Fruit fly (Drosophila melanogaster) whole organism, prepupa: ENCODE measurements around the gene Sfp24C1.

Experiments used
- CG10631 ChIP-seq: fragments of 200-800 bp; sonication (Bioruptor generic); optimal IDR thresholded peaks from 2 replicates; lab custom pipeline; 2016; ENCODE audit warnings: missing biosample characterization, missing genetic modification characterization
- CG11762 ChIP-seq: fragments of 200-800 bp; sonication (Bioruptor generic); optimal IDR thresholded peaks from 3 replicates; lab custom pipeline; 2016; ENCODE audit warnings: missing biosample characterization, missing genetic modification characterization; ENCODE audit not compliant: insufficient read depth
- CG11902 ChIP-seq: fragments of 200-800 bp; sonication (Bioruptor generic); optimal IDR thresholded peaks from 3 replicates; lab custom pipeline; 2016; ENCODE audit warnings: missing biosample characterization, missing genetic modification characterization
- CG16779 ChIP-seq: fragments of 200-800 bp; sonication (Bioruptor generic); optimal IDR thresholded peaks from 3 replicates; lab custom pipeline; 2017; ENCODE audit warnings: missing biosample characterization, mild to moderate bottlenecking, missing genetic modification characterization
- CG3032 ChIP-seq: fragments of 200-800 bp; optimal IDR thresholded peaks from 2 replicates; lab custom pipeline; 2019; ENCODE audit warnings: missing biosample characterization, mild to moderate bottlenecking, missing genetic modification characterization, moderate library complexity
- CG31627 ChIP-seq: fragments of 200-800 bp; sonication (Bioruptor generic); optimal IDR thresholded peaks from 3 replicates; lab custom pipeline; 2016; ENCODE audit warnings: missing biosample characterization, missing genetic modification characterization
- CG34406 ChIP-seq: fragments of 200-800 bp; sonication (Bioruptor generic); optimal IDR thresholded peaks from 3 replicates; lab custom pipeline; 2016; ENCODE audit warnings: missing biosample characterization, missing genetic modification characterization
- CG3919 ChIP-seq: fragments of 200-800 bp; sonication (Bioruptor generic); optimal IDR thresholded peaks from 3 replicates; lab custom pipeline; 2016; ENCODE audit warnings: missing biosample characterization, missing genetic modification characterization
- CG4318 ChIP-seq: fragments of 200-800 bp; sonication (Bioruptor generic); optimal IDR thresholded peaks from 3 replicates; lab custom pipeline; 2017; ENCODE audit warnings: missing biosample characterization, mild to moderate bottlenecking, missing genetic modification characterization
- CG6163 ChIP-seq: fragments of 200-800 bp; sonication (Bioruptor generic); IDR thresholded peaks from 3 replicates; pipeline ENCODE4 v1.3.6; 2022; ENCODE audit warnings: missing biosample characterization, missing genetic modification characterization
- CG6276 ChIP-seq: fragments of 200-800 bp; sonication (Bioruptor generic); optimal IDR thresholded peaks from 2 replicates; lab custom pipeline; 2017; ENCODE audit warnings: missing biosample characterization, mild to moderate bottlenecking, missing genetic modification characterization
- CG6792 ChIP-seq: fragments of 200-800 bp; sonication (Bioruptor generic); optimal IDR thresholded peaks from 3 replicates; lab custom pipeline; 2016; ENCODE audit warnings: missing biosample characterization, missing genetic modification characterization
- CG8319 ChIP-seq: fragments of 200-800 bp; sonication (Bioruptor generic); optimal IDR thresholded peaks from 3 replicates; lab custom pipeline; 2016; ENCODE audit warnings: missing biosample characterization, missing genetic modification characterization
- CG9139 ChIP-seq: fragments of 200-800 bp; sonication (Bioruptor generic); optimal IDR thresholded peaks from 3 replicates; lab custom pipeline; 2017; ENCODE audit warnings: missing biosample characterization, mild to moderate bottlenecking, missing genetic modification characterization
- Eip78C ChIP-seq: fragments of 200-800 bp; sonication (Bioruptor generic); peaks from one replicate; lab custom pipeline; 2016; ENCODE audit warnings: missing biosample characterization, missing genetic modification characterization
- Eip93F ChIP-seq: fragments of 200-800 bp; sonication (Bioruptor generic); optimal IDR thresholded peaks from 2 replicates; lab custom pipeline; 2016; ENCODE audit warnings: missing biosample characterization, mild to moderate bottlenecking, missing genetic modification characterization
- Gug ChIP-seq: fragments of 200-800 bp; sonication (Bioruptor generic); IDR thresholded peaks from 2 replicates; pipeline ENCODE4 v1.3.6; 2022; ENCODE audit warnings: missing biosample characterization, missing genetic modification characterization
- Lpt ChIP-seq: fragments of 200-800 bp; sonication (Bioruptor generic); optimal IDR thresholded peaks from 3 replicates; lab custom pipeline; 2016; ENCODE audit warnings: missing biosample characterization, missing genetic modification characterization
- OdsH ChIP-seq: fragments of 200-800 bp; sonication (Bioruptor generic); optimal IDR thresholded peaks from 3 replicates; lab custom pipeline; 2016; ENCODE audit warnings: missing biosample characterization, missing genetic modification characterization
- Smox ChIP-seq: fragments of 200-800 bp; sonication (Bioruptor generic); optimal IDR thresholded peaks from 3 replicates; lab custom pipeline; 2016; ENCODE audit warnings: missing biosample characterization, missing genetic modification characterization
- Sox102F ChIP-seq: fragments of 200-800 bp; sonication (Bioruptor generic); optimal IDR thresholded peaks from 2 replicates; lab custom pipeline; 2016; ENCODE audit warnings: missing biosample characterization, mild to moderate bottlenecking, missing genetic modification characterization
- Sox14 ChIP-seq: fragments of 200-800 bp; sonication (Bioruptor generic); optimal IDR thresholded peaks from 3 replicates; lab custom pipeline; 2016; ENCODE audit warnings: missing biosample characterization, missing genetic modification characterization
- achi ChIP-seq: fragments of 200-800 bp; sonication (Bioruptor generic); optimal IDR thresholded peaks from 3 replicates; lab custom pipeline; 2016; ENCODE audit warnings: missing biosample characterization, missing genetic modification characterization
- acj6 ChIP-seq: fragments of 200-800 bp; sonication (Bioruptor generic); optimal IDR thresholded peaks from 3 replicates; lab custom pipeline; 2016; ENCODE audit warnings: missing biosample characterization, missing genetic modification characterization
- eg ChIP-seq: fragments of 200-800 bp; sonication (Bioruptor generic); IDR thresholded peaks from 3 replicates; pipeline ENCODE4 v1.3.6; 2022; ENCODE audit warnings: missing biosample characterization, missing genetic modification characterization
- esn ChIP-seq: fragments of 200-800 bp; sonication (Bioruptor generic); optimal IDR thresholded peaks from 2 replicates; lab custom pipeline; 2016; ENCODE audit warnings: missing biosample characterization, mild to moderate bottlenecking, missing genetic modification characterization, moderate library complexity
- fd59A ChIP-seq: fragments of 200-800 bp; sonication (Bioruptor generic); optimal IDR thresholded peaks from 2 replicates; lab custom pipeline; 2017; ENCODE audit warnings: missing biosample characterization, mild to moderate bottlenecking, missing genetic modification characterization, missing genetic modification reagents
- lz ChIP-seq: fragments of 200-800 bp; sonication (Bioruptor generic); optimal IDR thresholded peaks from 3 replicates; lab custom pipeline; 2016; ENCODE audit warnings: missing biosample characterization, missing genetic modification characterization
- salr ChIP-seq, 2 experiments: fragments of 200-800 bp; sonication (Bioruptor generic); optimal IDR thresholded peaks; 3 replicates each; lab custom pipeline; 2016 to 2018; ENCODE audit warnings: missing biosample characterization in 2 of 2, missing genetic modification characterization in 2 of 2, mild to moderate bottlenecking in 1 of 2
- spab ChIP-seq: fragments of 200-800 bp; sonication (Bioruptor generic); optimal IDR thresholded peaks from 2 replicates; lab custom pipeline; 2017; ENCODE audit warnings: missing biosample characterization, mild to moderate bottlenecking, missing genetic modification characterization, missing genetic modification reagents
- ss ChIP-seq, 2 experiments: fragments of 200-800 bp; sonication (Bioruptor generic); optimal IDR thresholded peaks; 2 replicates in 1 of 2; 3 replicates in 1 of 2; lab custom pipeline; 2017 to 2018; ENCODE audit warnings: mild to moderate bottlenecking in 2 of 2, missing biosample characterization in 2 of 2, missing genetic modification characterization in 2 of 2, moderate library complexity in 1 of 2
- svp ChIP-seq: fragments of 200-800 bp; sonication (Bioruptor generic); peaks from one replicate; lab custom pipeline; 2016; ENCODE audit warnings: missing biosample characterization, missing genetic modification characterization
- topi ChIP-seq: fragments of 200-800 bp; sonication (Bioruptor generic); optimal IDR thresholded peaks from 3 replicates; lab custom pipeline; 2016; ENCODE audit warnings: missing biosample characterization, missing genetic modification characterization
- vri ChIP-seq: fragments of 200-800 bp; sonication (Bioruptor generic); optimal IDR thresholded peaks from 3 replicates; lab custom pipeline; 2016; ENCODE audit warnings: missing biosample characterization, mild to moderate bottlenecking, missing genetic modification characterization

Gene Sfp24C1

dm6 chr2L:3697772-3698171 is 2.7 kb upstream of the Sfp24C1 start, which contains the start of gene CG3604:
TSS of gene CG3604 (minus strand) at chr2L:3697872.
- TF ChIP-seq salr (GFP tag; optimal IDR thresholded peaks at IDR 0.05; lab: Kevin White, UChicago) (no peak), CG11902 (GFP tag; lab: Kevin White, UChicago) (no peak), ss (GFP tag; optimal IDR thresholded peaks at IDR 0.05; lab: Kevin White, UChicago) (no peak), CG4318 (no peak), svp (peak; percentile 33), Lpt (GFP tag; lab: Kevin White, UChicago) (no peak)

dm6 chr2L:3698992-3699514 is 1.4 kb upstream of the Sfp24C1 start, which contains the start of the genes CG10031 and CG42464:
TSS of gene CG10031 (minus strand) at chr2L:3699092.
TSS of gene CG42464 (plus strand) at chr2L:3699464.
- TF ChIP-seq CG11902 (GFP tag; lab: Kevin White, UChicago) (no peak), Eip78C (GFP tag; lab: Kevin White, UChicago) (no peak), CG9139 (GFP tag; lab: Kevin White, UChicago) (no peak), Eip93F (GFP tag; lab: Kevin White, UChicago) (no peak), esn (no peak), eg (GFP tag; lab: Robert Waterston, UW) (no peak)
- TF ChIP-seq, all 60 proteins: peak for 0

- no peak for TF ChIP-seq achi
- no peak for TF ChIP-seq lz (GFP tag; lab: Kevin White, UChicago)
- no peak for TF ChIP-seq vri (GFP tag; lab: Kevin White, UChicago)
- TF ChIP-seq acj6 (GFP tag; lab: Kevin White, UChicago), result no peak
- TF ChIP-seq OdsH, result no peak
- TF ChIP-seq CG11762 (GFP tag; lab: Kevin White, UChicago), result no peak
- no peak for TF ChIP-seq CG10631 (GFP tag; lab: Kevin White, UChicago)
Measured at dm6 chr2L:3699895-3700294, 579 bp upstream of the Sfp24C1 start, which contains the start of gene CG42465. TSS of gene CG42465 (plus strand) at chr2L:3700195.

- TF ChIP-seq topi (GFP tag; lab: Kevin White, UChicago) (no peak), Sox102F (GFP tag; lab: Kevin White, UChicago) (no peak), CG6163 (no peak), ss (GFP tag; optimal IDR thresholded peaks at IDR 0.05; lab: Kevin White, UChicago) (no peak), CG31627 (GFP tag; lab: Kevin White, UChicago) (no peak), Gug (GFP tag; lab: Robert Waterston, UW) (no peak), CG11762 (GFP tag; lab: Kevin White, UChicago) (no peak), CG11902 (GFP tag; lab: Kevin White, UChicago) (no peak), Sox14 (no peak)
Measured at dm6 chr2L:3700990-3701389, 516 bp downstream of the Sfp24C1 start, which contains the start of gene CG42467. TSS of gene CG42467 (plus strand) at chr2L:3701290.

- TF ChIP-seq CG6276 (GFP tag; lab: Kevin White, UChicago), result no peak
- no peak for TF ChIP-seq CG3919 (GFP tag; lab: Kevin White, UChicago)
- TF ChIP-seq topi (GFP tag; lab: Kevin White, UChicago), result no peak
- no peak for TF ChIP-seq spab (GFP tag; lab: Kevin White, UChicago)
- TF ChIP-seq CG8319 (GFP tag; lab: Kevin White, UChicago), result no peak
- no peak for TF ChIP-seq CG3032 (tag; lab: Kevin White, UChicago)
- no peak for TF ChIP-seq CG11762 (GFP tag; lab: Kevin White, UChicago)
- TF ChIP-seq OdsH, result no peak
- no peak for TF ChIP-seq CG11902 (GFP tag; lab: Kevin White, UChicago)
- no peak for TF ChIP-seq CG6792 (GFP tag; lab: Kevin White, UChicago)
- no peak for TF ChIP-seq Smox
- TF ChIP-seq CG34406, result no peak
- TF ChIP-seq acj6 (GFP tag; lab: Kevin White, UChicago), result no peak
- no peak for TF ChIP-seq eg (GFP tag; lab: Robert Waterston, UW)
- TF ChIP-seq CG16779 (tag; lab: Kevin White, UChicago), result no peak
- no peak for TF ChIP-seq fd59A (GFP tag; lab: Kevin White, UChicago)
- no peak for TF ChIP-seq achi
Measured at dm6 chr2L:3701526-3701925, 1.1 kb downstream of the Sfp24C1 start, which contains the start of gene CG43145. TSS of gene CG43145 (plus strand) at chr2L:3701826.
